Worm (Caenorhabditis elegans): ENCODE measurements around the gene dlst-1.

ce11 chrV:6697552-6697951, 11.3 kb downstream of the dlst-1 start, which contains the start of gene W02F12.2:
- TF ChIP-seq lir-3 (tag; optimal IDR thresholded peaks at IDR 0.05) (no peak), skn-1 (tag; optimal IDR thresholded peaks at IDR 0.05) (no peak), T26A8.4 (GFP tag; IDR thresholded peaks at IDR 0.05) (no peak), snpc-4 (tag; optimal IDR thresholded peaks at IDR 0.05) (no peak), unc-130 (GFP tag; optimal IDR thresholded peaks at IDR 0.05) (no peak), lsy-2 (tag; optimal IDR thresholded peaks at IDR 0.05) (no peak), nhr-11 (tag; optimal IDR thresholded peaks at IDR 0.05) (no peak)
